Worm (Caenorhabditis elegans) whole organism, mixed stage, embryonic: ENCODE results near the gene pcf-11.

ENCODE experiments used
- M03D4.4 ChIP-seq: sonication (generic microtip); optimal IDR thresholded peaks from 2 replicates; lab custom pipeline; 2017; ENCODE audit warnings: mild to moderate bottlenecking, missing genetic modification characterization, missing compliant biosample characterization
- bed-3 ChIP-seq: fragments of 200-800 bp; sonication (Bioruptor generic); optimal IDR thresholded peaks from 3 replicates; lab custom pipeline; 2018; ENCODE audit warnings: mild to moderate bottlenecking, missing genetic modification characterization, moderate library complexity, missing compliant biosample characterization
- blmp-1 ChIP-seq: fragments of 150-350 bp; optimal IDR thresholded peaks from 2 replicates; lab custom pipeline; 2014; ENCODE audit warnings: missing biosample characterization, missing genetic modification characterization
- ceh-39 ChIP-seq: fragments of 150-350 bp; optimal IDR thresholded peaks from 2 replicates; lab custom pipeline; 2014; ENCODE audit warnings: missing biosample characterization, missing genetic modification characterization
- ceh-43 ChIP-seq: fragments of 200-800 bp; sonication (Bioruptor generic); optimal IDR thresholded peaks from 2 replicates; lab custom pipeline; 2018; ENCODE audit warnings: mild to moderate bottlenecking, missing genetic modification characterization, moderate library complexity, missing compliant biosample characterization
- ceh-83 ChIP-seq: fragments of 200-800 bp; sonication (Bioruptor generic); optimal IDR thresholded peaks from 2 replicates; lab custom pipeline; 2018; ENCODE audit warnings: mild to moderate bottlenecking, missing genetic modification characterization, missing compliant biosample characterization
- ces-1 ChIP-seq: fragments of 150-350 bp; optimal IDR thresholded peaks from 2 replicates; lab custom pipeline; 2014; ENCODE audit warnings: missing biosample characterization, missing genetic modification reagents, missing genetic modification characterization
- cnd-1 ChIP-seq: fragments of 200-800 bp; sonication (Bioruptor generic); optimal IDR thresholded peaks from 2 replicates; lab custom pipeline; 2018; ENCODE audit warnings: mild to moderate bottlenecking, missing genetic modification characterization, missing compliant biosample characterization
- drap-1 ChIP-seq: fragments of 200-800 bp; sonication (Bioruptor generic); optimal IDR thresholded peaks from 3 replicates; lab custom pipeline; 2018; ENCODE audit warnings: mild to moderate bottlenecking, missing genetic modification characterization, missing compliant biosample characterization
- elt-1 ChIP-seq: sonication (generic microtip); optimal IDR thresholded peaks from 2 replicates; lab custom pipeline; 2017; ENCODE audit warnings: missing genetic modification characterization, mild to moderate bottlenecking, missing compliant biosample characterization, antibody characterized with exemption, moderate library complexity, borderline replicate concordance; ENCODE audit not compliant: insufficient read depth
- elt-3 ChIP-seq: fragments of 150-350 bp; optimal IDR thresholded peaks from 2 replicates; lab custom pipeline; 2014; ENCODE audit warnings: missing biosample characterization, missing genetic modification characterization
- flh-1 ChIP-seq: fragments of 200-800 bp; sonication (Bioruptor generic); optimal IDR thresholded peaks from 2 replicates; lab custom pipeline; 2018; ENCODE audit warnings: mild to moderate bottlenecking, missing genetic modification characterization, moderate library complexity, missing compliant biosample characterization
- ham-2 ChIP-seq: fragments of 200-800 bp; sonication (Bioruptor generic); optimal IDR thresholded peaks from 2 replicates; lab custom pipeline; 2018; ENCODE audit warnings: mild to moderate bottlenecking, missing genetic modification characterization, missing compliant biosample characterization
- lin-13 ChIP-seq: fragments of 150-350 bp; optimal IDR thresholded peaks from 2 replicates; lab custom pipeline; 2014; ENCODE audit warnings: missing biosample characterization, missing genetic modification characterization
- lin-32 ChIP-seq: fragments of 200-800 bp; sonication (Bioruptor generic); optimal IDR thresholded peaks from 2 replicates; lab custom pipeline; 2018; ENCODE audit warnings: mild to moderate bottlenecking, missing genetic modification characterization, missing compliant biosample characterization
- lsy-2 ChIP-seq: fragments of 150-350 bp; optimal IDR thresholded peaks from 2 replicates; lab custom pipeline; 2014; ENCODE audit warnings: missing biosample characterization, missing genetic modification characterization
- mep-1 ChIP-seq: fragments of 150-350 bp; optimal IDR thresholded peaks from 2 replicates; lab custom pipeline; 2017; ENCODE audit warnings: missing biosample characterization, missing genetic modification reagents, missing genetic modification characterization, inconsistent platforms
- mls-2 ChIP-seq: sonication (generic microtip); optimal IDR thresholded peaks from 2 replicates; lab custom pipeline; 2016; ENCODE audit warnings: mild to moderate bottlenecking, missing genetic modification characterization, moderate library complexity, missing compliant biosample characterization
- nhr-12 ChIP-seq: fragments of 150-350 bp; optimal IDR thresholded peaks from 2 replicates; lab custom pipeline; 2014; ENCODE audit warnings: missing biosample characterization, missing genetic modification characterization
- nhr-2 ChIP-seq: fragments of 150-350 bp; optimal IDR thresholded peaks from 2 replicates; lab custom pipeline; 2014; ENCODE audit warnings: missing biosample characterization, missing genetic modification characterization
- nhr-237 ChIP-seq: fragments of 150-350 bp; optimal IDR thresholded peaks from 2 replicates; lab custom pipeline; 2014; ENCODE audit warnings: missing biosample characterization, missing genetic modification characterization
- nhr-28 ChIP-seq: fragments of 150-350 bp; optimal IDR thresholded peaks from 2 replicates; lab custom pipeline; 2014; ENCODE audit warnings: missing biosample characterization, missing genetic modification characterization
- pha-4 ChIP-seq: fragments of 150-350 bp; optimal IDR thresholded peaks from 2 replicates; lab custom pipeline; 2018; ENCODE audit warnings: missing biosample characterization, missing genetic modification reagents, missing genetic modification characterization
- sem-2 ChIP-seq: fragments of 200-800 bp; sonication (Bioruptor generic); optimal IDR thresholded peaks from 2 replicates; lab custom pipeline; 2018; ENCODE audit warnings: mild to moderate bottlenecking, missing genetic modification characterization, missing compliant biosample characterization
- snpc-4 ChIP-seq: fragments of 150-350 bp; optimal IDR thresholded peaks from 2 replicates; lab custom pipeline; 2014; ENCODE audit warnings: missing biosample characterization, missing genetic modification characterization
- sptf-1 ChIP-seq: sonication (generic microtip); optimal IDR thresholded peaks from 2 replicates; lab custom pipeline; 2017; ENCODE audit warnings: mild to moderate bottlenecking, missing genetic modification characterization, moderate library complexity, missing compliant biosample characterization
- tbx-8 ChIP-seq: fragments of 200-800 bp; sonication (Bioruptor generic); optimal IDR thresholded peaks from 2 replicates; lab custom pipeline; 2018; ENCODE audit warnings: mild to moderate bottlenecking, missing genetic modification characterization, moderate library complexity, missing compliant biosample characterization
- unc-120 ChIP-seq: sonication (generic microtip); optimal IDR thresholded peaks from 2 replicates; lab custom pipeline; 2017; ENCODE audit warnings: missing genetic modification characterization, missing compliant biosample characterization; ENCODE audit not compliant: poor library complexity, severe bottlenecking
- unc-39 ChIP-seq: fragments of 150-350 bp; optimal IDR thresholded peaks from 2 replicates; lab custom pipeline; 2014; ENCODE audit warnings: missing biosample characterization, missing genetic modification characterization
- unc-62 ChIP-seq: fragments of 150-350 bp; optimal IDR thresholded peaks from 2 replicates; lab custom pipeline; 2014; ENCODE audit warnings: missing biosample characterization, missing genetic modification reagents, missing genetic modification characterization
- zip-8 ChIP-seq: fragments of 150-350 bp; optimal IDR thresholded peaks from 2 replicates; lab custom pipeline; 2014; ENCODE audit warnings: missing biosample characterization, missing genetic modification characterization
- ztf-11 ChIP-seq: fragments of 150-350 bp; optimal IDR thresholded peaks from 2 replicates; lab custom pipeline; 2014; ENCODE audit warnings: missing biosample characterization, missing genetic modification characterization

The pcf-11 gene

DNA sequence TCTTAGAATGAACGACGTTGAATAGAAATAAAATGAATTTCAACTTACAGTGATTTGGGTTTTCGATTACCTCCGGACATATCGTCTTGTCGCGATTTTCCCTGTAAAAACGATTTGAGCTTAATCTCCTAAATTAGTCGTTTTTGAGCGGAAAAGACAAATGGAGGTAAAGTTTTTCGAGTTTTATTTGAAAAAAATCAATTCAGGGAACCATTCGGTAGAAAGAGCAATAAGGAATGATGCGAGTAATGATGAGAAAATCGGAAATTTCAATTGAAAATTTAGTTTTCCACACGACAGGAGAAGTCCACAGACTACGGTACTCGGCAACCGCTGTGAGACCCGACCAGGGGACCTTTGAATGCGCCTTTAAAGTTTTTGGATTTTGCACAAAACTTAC is 22.5 kb upstream of the pcf-11 start, which contains the start of gene R144.10:
TSS of gene R144.10 (minus strand) at position 101 of the 400 bp plus-strand sequence.
- TF ChIP-seq elt-3 (no peak), blmp-1 (no peak), drap-1 (GFP tag; lab: Kevin White, UChicago) (no peak), bed-3 (GFP tag; lab: Kevin White, UChicago) (no peak), nhr-237 (tag; lab: Kevin White, UChicago) (no peak), ceh-43 (no peak), ztf-11 (tag; lab: Kevin White, UChicago) (no peak), lin-32 (GFP tag; lab: Kevin White, UChicago) (no peak), sem-2 (no peak), ceh-83 (GFP tag; lab: Kevin White, UChicago) (no peak), unc-120 (no peak), lin-13 (tag; lab: Kevin White, UChicago) (no peak), lsy-2 (no peak), ceh-39 (tag; lab: Kevin White, UChicago) (no peak)

DNA sequence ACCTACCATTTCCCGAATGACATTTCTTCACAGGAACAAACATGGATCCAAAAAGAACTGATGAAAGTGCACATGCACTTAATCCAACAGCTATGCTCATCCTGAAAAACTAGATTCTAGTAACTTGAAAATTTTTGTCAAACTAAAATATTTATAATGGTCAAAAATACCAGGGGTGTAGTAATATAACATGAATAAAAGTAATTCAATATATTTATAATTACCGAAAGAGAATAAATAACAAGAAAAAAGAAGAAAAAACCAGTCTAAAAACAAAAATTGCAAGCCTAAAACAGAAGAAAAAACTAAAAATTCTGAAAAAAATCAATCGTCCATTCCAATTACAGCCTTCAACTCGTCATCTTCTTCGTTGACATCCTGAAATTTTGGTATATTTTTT is 20.1 kb upstream of the pcf-11 start, which contains the start of gene R144.6:
TSS of gene R144.6 (minus strand) at position 101 of the 400 bp plus-strand sequence.
- TF ChIP-seq M03D4.4 (tag; lab: Kevin White, UChicago) (no peak), elt-1 (tag; lab: Kevin White, UChicago) (no peak)

DNA sequence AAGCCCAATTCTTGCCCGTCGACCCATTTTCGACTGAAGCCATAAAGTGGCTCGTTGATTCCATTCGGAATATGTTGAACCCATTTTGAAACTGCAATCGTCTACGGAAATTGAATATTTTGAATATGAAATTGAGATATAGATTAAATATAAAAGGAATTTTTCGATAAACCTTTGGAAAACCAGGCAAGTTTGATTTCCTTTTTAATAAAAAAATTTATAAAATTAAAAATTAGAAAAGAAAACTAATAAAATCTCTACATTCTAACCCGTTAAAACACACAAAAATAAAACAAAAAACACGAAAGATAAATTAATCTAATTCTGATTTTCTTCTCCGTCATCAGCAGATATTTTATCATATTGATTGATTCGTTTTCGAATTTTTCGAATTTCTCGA is 17.8 kb upstream of the pcf-11 start, which contains the start of gene R144.12:
TSS of gene R144.12 (minus strand) at position 101 of the 400 bp plus-strand sequence.
- TF ChIP-seq unc-62 (GFP tag; lab: Kevin White, UChicago) = no peak
- no peak for TF ChIP-seq nhr-2 (tag; lab: Kevin White, UChicago)
- TF ChIP-seq unc-39 (tag; lab: Kevin White, UChicago) = no peak
- TF ChIP-seq ceh-83 (GFP tag; lab: Kevin White, UChicago) = no peak
- TF ChIP-seq ham-2 = no peak
- TF ChIP-seq snpc-4 (tag; lab: Kevin White, UChicago) = no peak
- no peak for TF ChIP-seq mls-2 (tag; lab: Kevin White, UChicago)
- TF ChIP-seq zip-8 (tag; lab: Kevin White, UChicago) = no peak
- no peak for TF ChIP-seq flh-1
- no peak for TF ChIP-seq pha-4 (tag; lab: Kevin White, UChicago)
- TF ChIP-seq lin-32 (GFP tag; lab: Kevin White, UChicago) = no peak
- TF ChIP-seq sptf-1 (tag; lab: Kevin White, UChicago) = no peak
- TF ChIP-seq tbx-8 (GFP tag; lab: Kevin White, UChicago) = no peak
- TF ChIP-seq lin-13 (tag; lab: Kevin White, UChicago) = no peak
- TF ChIP-seq nhr-12 (tag; lab: Kevin White, UChicago) = no peak
- TF ChIP-seq ceh-43 = no peak
- TF ChIP-seq nhr-28 (tag; lab: Kevin White, UChicago) = no peak
- TF ChIP-seq cnd-1 (tag; lab: Kevin White, UChicago) = no peak
- TF ChIP-seq sem-2 = no peak
- TF ChIP-seq ceh-39 (tag; lab: Kevin White, UChicago) = no peak

DNA sequence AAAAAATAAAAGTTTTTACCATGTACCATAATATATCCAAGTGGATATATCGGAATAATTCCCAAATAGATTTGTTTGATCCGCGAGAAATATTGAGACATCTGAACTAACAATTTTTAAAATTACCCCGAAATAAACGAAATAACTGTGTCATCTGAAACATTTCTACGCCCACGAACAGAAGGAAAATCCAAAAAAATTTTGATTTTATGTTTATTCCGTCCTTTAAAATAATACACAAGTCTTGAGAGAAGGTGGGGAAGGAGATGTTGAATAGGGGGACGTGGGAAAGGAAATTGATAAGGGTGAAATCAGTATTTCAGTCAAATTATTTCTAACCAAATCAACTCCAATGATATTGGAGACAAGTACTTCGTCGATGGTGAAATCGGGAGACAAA is 16.0 kb upstream of the pcf-11 start, which contains the start of gene R144.11:
TSS of gene R144.11 (minus strand) at position 101 of the 400 bp plus-strand sequence.
- TF ChIP-seq tbx-8 (GFP tag; lab: Kevin White, UChicago) (no peak), mls-2 (tag; lab: Kevin White, UChicago) (no peak), zip-8 (tag; lab: Kevin White, UChicago) (no peak), elt-1 (tag; lab: Kevin White, UChicago) (no peak), nhr-28 (tag; lab: Kevin White, UChicago) (no peak), mep-1 (tag; lab: Kevin White, UChicago) (no peak), lin-32 (GFP tag; lab: Kevin White, UChicago) (no peak), unc-39 (tag; lab: Kevin White, UChicago) (no peak), ces-1 (no peak), pha-4 (tag; lab: Kevin White, UChicago) (no peak)

DNA sequence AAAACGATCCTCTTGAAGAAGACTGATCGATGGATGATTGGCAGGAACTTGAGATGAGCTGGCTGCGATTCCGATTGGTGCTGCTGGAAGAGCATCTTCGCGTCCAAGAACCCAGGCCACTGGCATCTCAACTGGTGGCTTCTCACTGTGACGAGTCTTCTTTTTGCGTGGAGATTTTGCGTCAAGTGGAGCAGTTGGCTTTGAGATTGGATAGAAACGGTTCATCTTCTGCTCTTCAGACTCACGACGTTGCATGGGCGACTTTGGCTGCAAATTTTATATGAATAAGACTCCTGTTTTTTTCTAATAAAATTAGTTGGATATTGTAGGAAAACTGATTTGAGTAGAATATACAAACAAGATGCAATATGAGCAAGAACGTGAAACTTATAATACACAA is 14.0 kb upstream of the pcf-11 start:
- TF ChIP-seq cnd-1 (tag; lab: Kevin White, UChicago) = no peak
- no peak for TF ChIP-seq lin-32 (GFP tag; lab: Kevin White, UChicago)
- TF ChIP-seq M03D4.4 (tag; lab: Kevin White, UChicago) = no peak
- no peak for TF ChIP-seq flh-1
- no peak for TF ChIP-seq ceh-83 (GFP tag; lab: Kevin White, UChicago)
- no peak for TF ChIP-seq mls-2 (tag; lab: Kevin White, UChicago)
- TF ChIP-seq unc-120 = no peak
- no peak for TF ChIP-seq nhr-237 (tag; lab: Kevin White, UChicago)
- TF ChIP-seq zip-8 (tag; lab: Kevin White, UChicago) = no peak
- no peak for TF ChIP-seq lin-13 (tag; lab: Kevin White, UChicago)
- TF ChIP-seq sptf-1 (tag; lab: Kevin White, UChicago) = no peak
- TF ChIP-seq nhr-12 (tag; lab: Kevin White, UChicago) = no peak
